Worm (Caenorhabditis elegans) whole organism, L4 larva: ENCODE measurements around the gene smk-1.

Experiments used
- F44E2.7 ChIP-seq: fragments of 200-800 bp; sonication (Bioruptor generic); IDR thresholded peaks from 2 replicates; pipeline ENCODE4 v2.1.2; 2022; ENCODE audit warnings: missing genetic modification characterization, missing compliant biosample characterization
- aly-2 ChIP-seq: sonication (generic microtip); optimal IDR thresholded peaks from 2 replicates; lab custom pipeline; 2018; ENCODE audit warnings: missing biosample characterization, missing genetic modification characterization
- ceh-28 ChIP-seq: fragments of 150-350 bp; optimal IDR thresholded peaks from 2 replicates; lab custom pipeline; 2014; ENCODE audit warnings: missing biosample characterization, missing genetic modification reagents, missing genetic modification characterization
- daf-12 ChIP-seq: fragments of 150-350 bp; optimal IDR thresholded peaks from 2 replicates; lab custom pipeline; 2014; ENCODE audit warnings: missing biosample characterization, missing genetic modification reagents, missing genetic modification characterization
- duxl-1 ChIP-seq: sonication (generic microtip); optimal IDR thresholded peaks from 2 replicates; lab custom pipeline; 2016; ENCODE audit warnings: mild to moderate bottlenecking, missing genetic modification characterization, moderate library complexity, missing compliant biosample characterization; ENCODE audit not compliant: poor library complexity
- egl-43 ChIP-seq: fragments of 200-800 bp; sonication (Bioruptor generic); IDR thresholded peaks from 2 replicates; pipeline ENCODE4 v1.3.6; 2022; ENCODE audit warnings: missing genetic modification reagents, missing genetic modification characterization, missing compliant biosample characterization
- hif-1 ChIP-seq, 2 experiments: sonication (generic microtip); optimal IDR thresholded peaks; 2 replicates each; lab custom pipeline; 2016 to 2017; ENCODE audit warnings: missing compliant biosample characterization in 2 of 2, missing genetic modification characterization in 2 of 2, missing genetic modification reagents in 2 of 2, missing genotype in 2 of 2, mild to moderate bottlenecking in 1 of 2
- hlh-11 ChIP-seq: fragments of 200-800 bp; sonication (Bioruptor generic); optimal IDR thresholded peaks from 2 replicates; lab custom pipeline; 2018; ENCODE audit warnings: mild to moderate bottlenecking, missing genetic modification characterization, missing compliant biosample characterization
- hlh-30 ChIP-seq: sonication (generic microtip); optimal IDR thresholded peaks from 2 replicates; lab custom pipeline; 2017; ENCODE audit warnings: antibody characterized with exemption, mild to moderate bottlenecking, missing genetic modification characterization, missing compliant biosample characterization; ENCODE audit not compliant: insufficient read depth
- hmg-1.1 ChIP-seq: fragments of 200-800 bp; sonication (Bioruptor generic); IDR thresholded peaks from 2 replicates; pipeline ENCODE4 v1.3.6; 2022; ENCODE audit warnings: missing genetic modification reagents, missing genetic modification characterization, missing compliant biosample characterization
- lim-7 ChIP-seq: fragments of 200-800 bp; sonication (Bioruptor generic); IDR thresholded peaks from 2 replicates; pipeline ENCODE4 v1.3.6; 2022; ENCODE audit warnings: missing genetic modification characterization, missing compliant biosample characterization
- lin-15B ChIP-seq: fragments of 150-350 bp; sonication (generic microtip); optimal IDR thresholded peaks from 3 replicates; lab custom pipeline; 2014; ENCODE audit warnings: missing biosample characterization, missing genetic modification characterization
- lin-29 ChIP-seq: fragments of 200-800 bp; sonication (Bioruptor generic); IDR thresholded peaks from 2 replicates; pipeline ENCODE4 v1.3.6; 2022; ENCODE audit warnings: missing genetic modification reagents, missing genetic modification characterization, missing compliant biosample characterization
- lsy-2 ChIP-seq, 2 experiments: fragments of 150-350 bp in 1 of 2; sonication (generic microtip) in 1 of 2; optimal IDR thresholded peaks; 2 replicates each; lab custom pipeline; 2014 to 2017; ENCODE audit warnings: missing biosample characterization in 2 of 2, missing genetic modification characterization in 2 of 2
- mdl-1 ChIP-seq, 2 experiments: fragments of 150-350 bp in 1 of 2; sonication (generic microtip) in 1 of 2; optimal IDR thresholded peaks; 2 replicates each; lab custom pipeline; 2014 to 2017; ENCODE audit warnings: missing biosample characterization in 2 of 2, missing genetic modification characterization in 2 of 2
- mep-1 ChIP-seq: fragments of 150-350 bp; sonication (generic microtip); optimal IDR thresholded peaks from 3 replicates; lab custom pipeline; 2014; ENCODE audit warnings: missing biosample characterization, missing genetic modification characterization
- mes-2 ChIP-seq: sonication (generic microtip); optimal IDR thresholded peaks from 2 replicates; lab custom pipeline; 2016; ENCODE audit warnings: missing genotype, mild to moderate bottlenecking, missing genetic modification characterization, missing compliant biosample characterization; ENCODE audit not compliant: poor library complexity, severe bottlenecking
- nhr-237 ChIP-seq: sonication (generic microtip); optimal IDR thresholded peaks from 2 replicates; lab custom pipeline; 2017; ENCODE audit warnings: missing biosample characterization, missing genetic modification characterization
- nhr-42 ChIP-seq: fragments of 200-800 bp; sonication (Bioruptor generic); IDR thresholded peaks from 2 replicates; pipeline ENCODE4 v1.3.6; 2022; ENCODE audit warnings: missing genetic modification characterization, missing compliant biosample characterization
- nhr-48 ChIP-seq: sonication (generic microtip); optimal IDR thresholded peaks from 2 replicates; lab custom pipeline; 2016; ENCODE audit warnings: mild to moderate bottlenecking, missing genetic modification characterization, missing compliant biosample characterization
- pha-4 ChIP-seq, 2 experiments: fragments of 150-350 bp in 1 of 2; fragments of 200-800 bp in 1 of 2; sonication (Bioruptor generic) in 1 of 2; IDR thresholded peaks in 1 of 2; optimal IDR thresholded peaks in 1 of 2; 2 replicates each; pipeline versions ENCODE4 v1.3.6 to Lab custom; 2014 to 2022; ENCODE audit warnings: missing genetic modification characterization in 2 of 2, missing genetic modification reagents in 2 of 2, missing biosample characterization in 1 of 2, missing compliant biosample characterization in 1 of 2
- rbr-2 ChIP-seq: sonication (generic microtip); optimal IDR thresholded peaks from 2 replicates; lab custom pipeline; 2016; ENCODE audit warnings: missing genotype, missing genetic modification characterization, missing compliant biosample characterization
- set-16 ChIP-seq: fragments of 200-800 bp; sonication (Bioruptor generic); IDR thresholded peaks from 2 replicates; pipeline ENCODE4 v1.3.6; 2022; ENCODE audit warnings: missing genetic modification reagents, missing genetic modification characterization, missing compliant biosample characterization
- unc-62 ChIP-seq, 3 experiments: fragments of 150-350 bp in 1 of 3; sonication (generic microtip); optimal IDR thresholded peaks in 2 of 3; peaks in 1 of 3; 1 replicate in 1 of 3; 2 replicates in 2 of 3; lab custom pipeline; 2014 to 2017; ENCODE audit warnings: missing biosample characterization in 3 of 3, missing genetic modification characterization in 3 of 3, missing genetic modification reagents in 3 of 3, missing genotype in 1 of 3
- vab-7 ChIP-seq: fragments of 200-800 bp; sonication (Bioruptor generic); IDR thresholded peaks from 2 replicates; pipeline ENCODE4 v1.3.6; 2022; ENCODE audit warnings: missing genetic modification reagents, missing genetic modification characterization, missing compliant biosample characterization
- zip-11 ChIP-seq: fragments of 200-800 bp; sonication (Bioruptor generic); IDR thresholded peaks from 2 replicates; pipeline ENCODE4 v1.3.6; 2022; ENCODE audit warnings: missing genetic modification characterization, missing compliant biosample characterization

Gene smk-1

ce11 chrV:8662056-8663006, 54.7 kb downstream of the smk-1 start (continued):
- TF ChIP-seq nhr-42 (GFP tag; lab: Robert Waterston, UW) (no peak), lim-7 (no peak), nhr-237 (no peak), vab-7 (no peak), F44E2.7 (GFP tag; lab: Robert Waterston, UW) (no peak), ceh-28 (tag; lab: Kevin White, UChicago) (no peak), lin-29 (GFP tag; lab: Robert Waterston, UW) (no peak)
- TF ChIP-seq, all 104 proteins: peak for 16

DNA sequence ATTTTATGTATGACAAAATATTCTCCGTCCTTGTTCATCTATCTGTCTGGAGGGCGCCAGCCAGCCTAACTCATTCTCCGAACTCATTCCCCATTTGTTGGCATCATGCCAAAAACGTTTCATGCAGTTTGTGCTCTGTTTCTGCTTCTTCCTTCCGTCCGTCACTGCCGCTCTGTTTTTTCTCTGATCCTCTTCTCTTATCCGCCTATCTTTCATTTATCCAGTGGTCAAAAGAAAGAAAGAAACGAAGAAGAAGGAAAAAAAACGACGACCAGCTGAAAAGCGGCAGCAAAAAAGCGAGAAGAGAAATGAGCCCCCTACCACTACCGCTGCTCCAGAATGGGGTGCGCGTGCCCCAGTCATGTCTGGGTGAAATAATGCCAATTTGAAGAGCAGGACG, 55.4 kb downstream of the smk-1 start:
- peak; percentile 17 for TF ChIP-seq mep-1 (tag; lab: Kevin White, UChicago)
- TF ChIP-seq aly-2 (tag; lab: Kevin White, UChicago), result no peak
- no peak for TF ChIP-seq pha-4 (GFP tag; IDR thresholded peaks at IDR 0.05; lab: Robert Waterston, UW)
- no peak for TF ChIP-seq pha-4 (tag; optimal IDR thresholded peaks at IDR 0.05; lab: Kevin White, UChicago)
- peak; percentile 40 for TF ChIP-seq set-16 (GFP tag; lab: Robert Waterston, UW)
- peak in 1 of 2 experiments; percentile 4 for TF ChIP-seq hif-1 (tag; optimal IDR thresholded peaks at IDR 0.05; lab: Kevin White, UChicago)
- peak; percentile 62 for TF ChIP-seq hlh-30 (tag; lab: Kevin White, UChicago)
- TF ChIP-seq mdl-1 (tag; optimal IDR thresholded peaks at IDR 0.05; lab: Kevin White, UChicago), result peak in 1 of 2 experiments; percentile 54
- TF ChIP-seq lsy-2 (tag; optimal IDR thresholded peaks at IDR 0.05; lab: Kevin White, UChicago), result peak in 1 of 2 experiments; percentile 28
- TF ChIP-seq nhr-48 (tag; lab: Kevin White, UChicago), result peak; percentile 10
- TF ChIP-seq lin-15B (tag; lab: Kevin White, UChicago), result no peak
- TF ChIP-seq duxl-1 (tag; lab: Kevin White, UChicago), result peak; percentile 3
- no peak for TF ChIP-seq zip-11 (GFP tag; lab: Robert Waterston, UW)
- no peak for TF ChIP-seq daf-12 (tag; lab: Kevin White, UChicago)
- TF ChIP-seq egl-43, result 0 out of 2 replicates have a peak, but pooled peaks have one; percentile 45
- TF ChIP-seq rbr-2 (tag; lab: Kevin White, UChicago), result peak; percentile 8
- TF ChIP-seq mes-2 (tag; lab: Kevin White, UChicago), result peak; percentile 10
- peak; percentile 45 for TF ChIP-seq hlh-11
- TF ChIP-seq hmg-1.1 (GFP tag; lab: Robert Waterston, UW), result peak; percentile 46; the same call in 1 of the 2 replicates
- TF ChIP-seq unc-62 (GFP tag; optimal IDR thresholded peaks at IDR 0.05 in 1 of 2; lab: Kevin White, UChicago), result peak in 1 of 2 experiments; percentile 96
- no peak for TF ChIP-seq unc-62 (tag; optimal IDR thresholded peaks at IDR 0.05; lab: Kevin White, UChicago)
